Worm (Caenorhabditis elegans) whole organism, midembryonic: ENCODE measurements around the gene rpc-11.

ENCODE experiments used
- T22C8.4 ChIP-seq: fragments of 200-800 bp; sonication (Bioruptor generic); IDR thresholded peaks from 2 replicates; pipeline ENCODE4 v1.3.6; 2022; ENCODE audit warnings: missing genetic modification characterization, missing compliant biosample characterization
- cog-1 ChIP-seq: sonication (generic microtip); optimal IDR thresholded peaks from 2 replicates; lab custom pipeline; 2016; ENCODE audit warnings: missing genetic modification characterization, missing compliant biosample characterization
- flt-1 ChIP-seq: fragments of 200-800 bp; sonication (Bioruptor generic); IDR thresholded peaks from 2 replicates; pipeline ENCODE4 v1.3.6; 2022; ENCODE audit warnings: missing genetic modification characterization, missing compliant biosample characterization
- klf-2 ChIP-seq: fragments of 200-800 bp; sonication (Bioruptor generic); conservative IDR thresholded peaks from 2 replicates; pipeline ENCODE4 v1.3.6; 2022; ENCODE audit warnings: missing genetic modification reagents, missing genetic modification characterization, missing compliant biosample characterization
- med-1 ChIP-seq: sonication (generic microtip); optimal IDR thresholded peaks from 2 replicates; lab custom pipeline; 2017; ENCODE audit warnings: missing genetic modification characterization, mild to moderate bottlenecking, missing compliant biosample characterization, antibody characterized with exemption, missing genetic modification reagents; ENCODE audit not compliant: insufficient read depth
- tab-1 ChIP-seq: fragments of 200-800 bp; sonication (Bioruptor generic); IDR thresholded peaks from 2 replicates; pipeline ENCODE4 v1.3.6; 2022; ENCODE audit warnings: missing genetic modification characterization, missing compliant biosample characterization
- ztf-23 ChIP-seq: fragments of 200-800 bp; sonication (Bioruptor generic); IDR thresholded peaks from 2 replicates; pipeline ENCODE4 v1.3.6; 2022; ENCODE audit warnings: missing genetic modification reagents, missing genetic modification characterization, missing compliant biosample characterization
- ztf-29 ChIP-seq: fragments of 200-800 bp; sonication (Bioruptor generic); IDR thresholded peaks from 2 replicates; pipeline ENCODE4 v1.3.6; 2022; ENCODE audit warnings: missing genetic modification reagents, missing genetic modification characterization, missing compliant biosample characterization

DNA sequence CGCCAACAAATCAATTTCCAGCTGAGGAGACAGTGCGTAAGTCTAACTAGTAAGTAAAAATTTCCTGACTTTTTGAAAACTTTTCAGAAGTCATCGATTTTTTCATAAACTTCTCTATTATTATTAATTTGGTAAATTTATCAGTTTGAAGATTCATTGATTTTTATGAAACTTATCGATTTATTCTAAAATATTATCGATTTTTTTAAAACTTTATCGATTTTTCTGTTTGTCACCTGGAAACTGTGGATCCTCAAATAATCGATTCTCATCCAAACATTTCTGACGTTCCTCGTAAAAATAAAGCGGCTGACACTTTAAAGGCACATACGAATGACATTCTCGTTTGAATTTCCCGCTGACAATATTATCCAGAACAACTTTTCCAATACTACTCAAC is 24.1 kb upstream of the rpc-11 start:
- no peak for TF ChIP-seq flt-1 (GFP tag; lab: Robert Waterston, UW)
- TF ChIP-seq ztf-23, result no peak
- TF ChIP-seq tab-1 (GFP tag; lab: Robert Waterston, UW), result no peak
- 0 out of 2 replicates have a peak, but pooled peaks have one; percentile 48 for TF ChIP-seq T22C8.4 (GFP tag; lab: Robert Waterston, UW)
- no peak for TF ChIP-seq med-1
- TF ChIP-seq klf-2 (GFP tag; lab: Robert Waterston, UW), result no peak
- no peak for TF ChIP-seq ztf-29
- TF ChIP-seq cog-1 (tag; lab: Kevin White, UChicago), result no peak
